Worm (Caenorhabditis elegans) whole organism, young adult: Measurements from ENCODE around the gene srsx-22.

Experiments used
- C06A6.2 ChIP-seq: fragments of 200-800 bp; sonication (Bioruptor generic); conservative IDR thresholded peaks from 2 replicates; pipeline ENCODE4 v1.3.6; 2022; ENCODE audit warnings: missing genetic modification characterization, missing compliant biosample characterization
- ama-1 ChIP-seq, 3 experiments: fragments of 150-350 bp in 1 of 3; sonication (generic microtip) in 2 of 3; optimal IDR thresholded peaks; 2 replicates each; lab custom pipeline; 2014 to 2018; ENCODE audit warnings: missing biosample characterization in 2 of 3, missing genetic modification characterization in 2 of 3, missing genetic modification reagents in 2 of 3
- dpl-1 ChIP-seq: fragments of 150-350 bp; optimal IDR thresholded peaks from 2 replicates; lab custom pipeline; 2014; ENCODE audit warnings: missing biosample characterization, missing genetic modification reagents, missing genetic modification characterization
- ets-4 ChIP-seq: fragments of 200-800 bp; sonication (Bioruptor generic); optimal IDR thresholded peaks from 2 replicates; lab custom pipeline; 2018; ENCODE audit warnings: mild to moderate bottlenecking, missing genetic modification characterization, missing compliant biosample characterization
- lin-40 ChIP-seq: sonication (generic microtip); optimal IDR thresholded peaks from 2 replicates; lab custom pipeline; 2016; ENCODE audit warnings: missing genetic modification characterization, mild to moderate bottlenecking, missing compliant biosample characterization, missing genotype, missing genetic modification reagents
- nhr-120 ChIP-seq: fragments of 200-800 bp; sonication (Bioruptor generic); IDR thresholded peaks from 2 replicates; pipeline ENCODE4 v1.3.6; 2022; ENCODE audit warnings: missing genetic modification characterization, missing compliant biosample characterization
- rec-8 ChIP-seq, 2 experiments: sonication (generic microtip); optimal IDR thresholded peaks; 2 replicates each; lab custom pipeline; 2016; ENCODE audit warnings: mild to moderate bottlenecking in 2 of 2, missing genetic modification characterization in 2 of 2, missing genetic modification reagents in 2 of 2, missing genotype in 2 of 2, missing biosample characterization in 1 of 2, missing compliant biosample characterization in 1 of 2, moderate library complexity in 1 of 2
- snpc-3.4 ChIP-seq: sonication (generic microtip); optimal IDR thresholded peaks from 2 replicates; lab custom pipeline; 2017; ENCODE audit warnings: missing genetic modification characterization, mild to moderate bottlenecking, missing compliant biosample characterization, antibody characterized with exemption, moderate library complexity, missing genotype, missing genetic modification reagents
- unc-62 ChIP-seq: fragments of 150-350 bp; optimal IDR thresholded peaks from 2 replicates; lab custom pipeline; 2014; ENCODE audit warnings: missing biosample characterization, missing genetic modification reagents, missing genetic modification characterization
- ztf-3 ChIP-seq: fragments of 200-800 bp; sonication (Bioruptor generic); optimal IDR thresholded peaks from 2 replicates; lab custom pipeline; 2018; ENCODE audit warnings: mild to moderate bottlenecking, missing genetic modification characterization, missing compliant biosample characterization

DNA sequence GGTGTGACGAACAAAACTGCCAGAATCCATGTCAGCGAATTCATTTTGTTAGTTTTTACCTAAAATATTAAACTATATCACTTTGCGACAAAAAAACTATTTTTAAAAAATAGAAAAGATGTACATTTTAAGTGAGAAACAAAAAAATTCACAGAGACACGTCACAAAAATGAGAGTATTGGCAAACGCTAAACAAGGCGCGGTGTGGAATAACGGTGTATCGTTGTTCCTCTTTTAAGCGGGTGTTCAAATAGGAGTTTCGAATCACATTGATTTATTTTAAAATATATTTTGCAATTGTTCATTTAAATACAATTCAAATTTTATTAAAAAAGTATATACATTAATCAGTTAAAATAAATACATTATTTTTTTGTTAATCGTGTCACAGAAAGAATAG lies 48.9 kb upstream of the srsx-22 start, which contains the start of gene sel-9:
- TF ChIP-seq ets-4 (GFP tag; lab: Kevin White, UChicago) (no peak), nhr-120 (GFP tag; lab: Robert Waterston, UW) (no peak), ama-1 (optimal IDR thresholded peaks at IDR 0.05; lab: Kevin White, UChicago) (no peak), ama-1 (GFP tag; optimal IDR thresholded peaks at IDR 0.05; lab: Kevin White, UChicago) (no peak), rec-8 (tag; optimal IDR thresholded peaks at IDR 0.05; lab: Kevin White, UChicago) (no peak), lin-40 (tag; lab: Kevin White, UChicago) (no peak), ztf-3 (GFP tag; lab: Kevin White, UChicago) (no peak), snpc-3.4 (tag; lab: Kevin White, UChicago) (no peak), unc-62 (GFP tag; lab: Kevin White, UChicago) (no peak), C06A6.2 (no peak), dpl-1 (peak; percentile 50)
